Fruit fly (Drosophila melanogaster): ENCODE data around the gene MICU1.
A peak's percentile ranks its signal among the peaks of the same experiment; 100 is the strongest.

MICU1 gene

DNA sequence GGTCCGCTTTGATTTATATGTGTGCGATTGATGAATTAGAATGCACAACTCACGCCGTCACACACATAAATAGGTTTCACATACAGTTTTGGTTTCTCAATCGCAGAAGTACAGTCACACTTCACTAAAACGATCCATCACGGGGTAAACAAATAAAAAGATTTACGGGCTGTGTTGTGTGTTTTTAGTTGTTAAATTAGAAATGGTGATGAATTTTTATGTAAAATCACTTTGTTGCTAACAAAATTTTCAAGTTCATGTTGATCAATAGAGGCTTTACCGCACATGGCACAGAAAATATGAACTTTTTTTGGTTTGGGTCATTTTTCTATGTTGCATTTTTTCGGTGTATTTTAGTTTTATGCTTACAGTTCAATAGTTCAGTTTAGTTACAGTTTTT lies 33.1 kb upstream of the MICU1 start (continued):
- TF ChIP-seq CG14441 (GFP tag; IDR thresholded peaks at IDR 0.05) (peak; percentile 59; the same call in 1 of the 2 replicates), scrt (GFP tag; optimal IDR thresholded peaks at IDR 0.05) (no peak), CG3995 (GFP tag; optimal IDR thresholded peaks at IDR 0.05) (no peak), aop (GFP tag; IDR thresholded peaks at IDR 0.05) (no peak), toy (GFP tag; IDR thresholded peaks at IDR 0.05) (no peak), Lhr (GFP tag; optimal IDR thresholded peaks at IDR 0.05) (no peak), Taf1 (GFP tag; IDR thresholded peaks at IDR 0.05) (no peak), YL-1 (GFP tag; optimal IDR thresholded peaks at IDR 0.05) (no peak), bigmax (GFP tag; optimal IDR thresholded peaks at IDR 0.05) (no peak), E2f2 (GFP tag; IDR thresholded peaks at IDR 0.05) (peak; percentile 34; the same call in 1 of the 2 replicates), sens (GFP tag) (peak; percentile 86), CG13624 (GFP tag; optimal IDR thresholded peaks at IDR 0.05) (no peak), otp (GFP tag; IDR thresholded peaks at IDR 0.05) (peak; percentile 54; the same call in 2 of the 3 replicates), caup (GFP tag; optimal IDR thresholded peaks at IDR 0.05; ENCODE audit: severe bottlenecking) (no peak), NfI (GFP tag; optimal IDR thresholded peaks at IDR 0.05) (no peak), CG2889 (GFP tag; IDR thresholded peaks at IDR 0.05) (no peak), CG2116 (GFP tag; optimal IDR thresholded peaks at IDR 0.05) (no peak), CG4854 (GFP tag; optimal IDR thresholded peaks at IDR 0.05) (no peak), CkIIα-i1 (GFP tag; IDR thresholded peaks at IDR 0.05) (no peak), pfk (GFP tag; optimal IDR thresholded peaks at IDR 0.05) (no peak), CG12155 (GFP tag; optimal IDR thresholded peaks at IDR 0.05) (no peak), CG10147 (GFP tag; optimal IDR thresholded peaks at IDR 0.05) (no peak), CG1024 (GFP tag; IDR thresholded peaks at IDR 0.05) (peak; percentile 36; the same call in 1 of the 2 replicates), CG8944 (GFP tag; optimal IDR thresholded peaks at IDR 0.05) (no peak), CG2120 (GFP tag; optimal IDR thresholded peaks at IDR 0.05) (no peak), HmgD (GFP tag; optimal IDR thresholded peaks at IDR 0.05) (no peak), Eip74EF (GFP tag; optimal IDR thresholded peaks at IDR 0.05) (no peak), CG10959 (GFP tag; IDR thresholded peaks at IDR 0.05) (no peak), CG8388 (GFP tag; optimal IDR thresholded peaks at IDR 0.05) (peak; percentile 46), zf30C (GFP tag; optimal IDR thresholded peaks at IDR 0.05) (no peak), CG4617 (GFP tag; optimal IDR thresholded peaks at IDR 0.05; ENCODE audit: borderline replicate concordance) (no peak), Chrac-16 (GFP tag; optimal IDR thresholded peaks at IDR 0.05) (peak; percentile 30), hkb (optimal IDR thresholded peaks at IDR 0.05) (no peak), hkb (GFP tag; IDR thresholded peaks at IDR 0.05) (peak; percentile 61), Hand (GFP tag; optimal IDR thresholded peaks at IDR 0.05) (no peak), gsb-n (tag; optimal IDR thresholded peaks at IDR 0.05) (peak; percentile 24), CrebB (tag; optimal IDR thresholded peaks at IDR 0.05) (no peak), Side (GFP tag; optimal IDR thresholded peaks at IDR 0.05) (peak; percentile 17), CG3065 (GFP tag; optimal IDR thresholded peaks at IDR 0.05) (no peak), chn (GFP tag; optimal IDR thresholded peaks at IDR 0.05) (peak; percentile 53), ATbp (GFP tag; optimal IDR thresholded peaks at IDR 0.05) (peak; percentile 10), CG7928 (GFP tag; optimal IDR thresholded peaks at IDR 0.05) (no peak), CG10274 (GFP tag; optimal IDR thresholded peaks at IDR 0.05) (no peak), CG2129 (GFP tag; IDR thresholded peaks at IDR 0.05; ENCODE audit: partially characterized antibody) (no peak), CG6813 (GFP tag; optimal IDR thresholded peaks at IDR 0.05) (no peak), CG14667 (GFP tag; IDR thresholded peaks at IDR 0.05) (no peak), CG1792 (GFP tag; optimal IDR thresholded peaks at IDR 0.05) (no peak), org-1 (GFP tag; optimal IDR thresholded peaks at IDR 0.05) (no peak), dmrt11E (tag; optimal IDR thresholded peaks at IDR 0.05) (peak; percentile 54), Xrp1 (GFP tag; IDR thresholded peaks at IDR 0.05) (peak; percentile 45; the same call in 1 of the 2 replicates), bsh (GFP tag; optimal IDR thresholded peaks at IDR 0.05) (peak in 1 of 2 experiments; percentile 63)
